Fruit fly (Drosophila melanogaster): ENCODE data around the gene Kap-alpha1.

DNA sequence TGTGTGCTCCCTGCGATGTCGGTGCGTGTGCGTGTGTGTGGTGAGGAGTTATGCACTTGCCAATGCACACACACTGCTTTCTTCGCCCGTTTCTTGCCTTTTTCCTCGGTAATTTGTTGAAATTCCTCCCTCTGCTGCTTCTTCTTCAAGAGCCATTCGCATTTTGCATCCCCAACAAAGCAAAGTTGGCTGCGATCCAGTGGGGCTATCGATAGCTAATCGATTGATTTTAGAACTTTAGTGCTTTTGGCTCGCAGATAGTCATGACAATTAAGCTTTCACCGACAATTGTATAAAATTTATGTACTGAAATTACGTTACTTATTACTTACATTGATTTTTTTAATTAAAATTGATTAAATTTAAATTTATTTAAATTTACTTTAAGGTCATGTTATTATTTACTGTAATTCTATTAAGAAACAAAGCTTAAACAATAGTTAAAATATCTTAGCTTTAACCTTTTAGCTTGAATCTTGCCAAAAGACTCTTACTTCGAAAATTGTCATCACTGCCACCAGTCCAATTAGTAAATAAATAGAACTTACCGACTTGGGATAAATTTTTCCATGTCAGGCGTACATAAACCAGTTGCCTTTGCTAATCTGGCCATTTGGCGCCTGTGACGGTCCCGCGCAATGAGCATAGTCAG, 27.2 kb downstream of the Kap-alpha1 start, which contains the start of the genes trc and CG32221:
- no peak for TF ChIP-seq net (GFP tag; optimal IDR thresholded peaks at IDR 0.05)
- TF ChIP-seq spab (GFP tag; optimal IDR thresholded peaks at IDR 0.05): no peak
- no peak for TF ChIP-seq CG6854 (GFP tag; optimal IDR thresholded peaks at IDR 0.05)
- TF ChIP-seq CG11902 (GFP tag; optimal IDR thresholded peaks at IDR 0.05): no peak
- no peak for TF ChIP-seq Eip93F (GFP tag; optimal IDR thresholded peaks at IDR 0.05)
- no peak for TF ChIP-seq svp (GFP tag)
- TF ChIP-seq Hr39 (GFP tag; optimal IDR thresholded peaks at IDR 0.05): no peak
- TF ChIP-seq CG16779 (tag; optimal IDR thresholded peaks at IDR 0.05): no peak
- no peak for TF ChIP-seq CG9139 (GFP tag; optimal IDR thresholded peaks at IDR 0.05)
